Worm (Caenorhabditis elegans) whole organism, L3 larva: Measurements from ENCODE around the gene C31H2.14.
A peak's percentile ranks its signal among the peaks of the same experiment; 100 is the strongest.

Source experiments
- R02D3.7 ChIP-seq: fragments of 150-350 bp; optimal IDR thresholded peaks from 2 replicates; lab custom pipeline; 2014; ENCODE audit warnings: missing biosample characterization, missing genetic modification characterization
- ZK546.5 ChIP-seq: sonication (generic microtip); optimal IDR thresholded peaks from 2 replicates; lab custom pipeline; 2017; ENCODE audit warnings: missing biosample characterization, missing genetic modification characterization
- ama-1 ChIP-seq: fragments of 150-350 bp; optimal IDR thresholded peaks from 2 replicates; lab custom pipeline; 2018
- ceh-16 ChIP-seq: sonication (generic microtip); optimal IDR thresholded peaks from 2 replicates; lab custom pipeline; 2017; ENCODE audit warnings: missing biosample characterization, missing genetic modification characterization
- ceh-28 ChIP-seq: fragments of 150-350 bp; optimal IDR thresholded peaks from 2 replicates; lab custom pipeline; 2014; ENCODE audit warnings: missing biosample characterization, missing genetic modification reagents, missing genetic modification characterization
- ceh-9 ChIP-seq: sonication (generic microtip); optimal IDR thresholded peaks from 2 replicates; lab custom pipeline; 2018; ENCODE audit warnings: missing biosample characterization, missing genetic modification characterization
- elt-1 ChIP-seq: fragments of 150-350 bp; optimal IDR thresholded peaks from 2 replicates; lab custom pipeline; 2014; ENCODE audit warnings: missing biosample characterization, missing genetic modification characterization
- elt-2 ChIP-seq: sonication (generic microtip); optimal IDR thresholded peaks from 2 replicates; lab custom pipeline; 2016; ENCODE audit warnings: missing genetic modification reagents, mild to moderate bottlenecking, missing genetic modification characterization, missing compliant biosample characterization
- elt-3 ChIP-seq, 3 experiments: fragments of 150-350 bp in 1 of 3; sonication (generic microtip) in 2 of 3; optimal IDR thresholded peaks; 2 replicates in 2 of 3; 4 replicates in 1 of 3; lab custom pipeline; 2014 to 2017; ENCODE audit warnings: missing biosample characterization in 3 of 3, missing genetic modification characterization in 3 of 3
- eor-1 ChIP-seq, 2 experiments: fragments of 150-350 bp; optimal IDR thresholded peaks; 2 replicates each; lab custom pipeline; 2014 to 2018; ENCODE audit warnings: missing biosample characterization in 2 of 2, missing genetic modification characterization in 2 of 2
- fkh-10 ChIP-seq: sonication (generic microtip); optimal IDR thresholded peaks from 2 replicates; lab custom pipeline; 2017; ENCODE audit warnings: missing biosample characterization, missing genetic modification reagents, missing genetic modification characterization
- fkh-2 ChIP-seq: fragments of 150-350 bp; optimal IDR thresholded peaks from 2 replicates; lab custom pipeline; 2014; ENCODE audit warnings: missing biosample characterization, missing genetic modification reagents, missing genetic modification characterization
- fos-1 ChIP-seq: fragments of 150-350 bp; optimal IDR thresholded peaks from 2 replicates; lab custom pipeline; 2014; ENCODE audit warnings: missing biosample characterization, missing genetic modification characterization
- jun-1 ChIP-seq: fragments of 150-350 bp; optimal IDR thresholded peaks from 2 replicates; lab custom pipeline; 2014; ENCODE audit warnings: missing biosample characterization, missing genetic modification reagents, missing genetic modification characterization
- lin-15B ChIP-seq: fragments of 150-350 bp; optimal IDR thresholded peaks from 2 replicates; lab custom pipeline; 2014; ENCODE audit warnings: missing biosample characterization, missing genetic modification characterization
- lin-39 ChIP-seq: fragments of 150-350 bp; optimal IDR thresholded peaks from 2 replicates; lab custom pipeline; 2018; ENCODE audit warnings: missing biosample characterization, missing genetic modification reagents, missing genetic modification characterization
- lsy-12 ChIP-seq: sonication (generic microtip); optimal IDR thresholded peaks from 2 replicates; lab custom pipeline; 2016; ENCODE audit warnings: mild to moderate bottlenecking, missing genetic modification characterization, missing compliant biosample characterization
- mdl-1 ChIP-seq: fragments of 150-350 bp; optimal IDR thresholded peaks from 2 replicates; lab custom pipeline; 2014; ENCODE audit warnings: missing biosample characterization, missing genetic modification characterization
- nfya-1 ChIP-seq: sonication (generic microtip); optimal IDR thresholded peaks from 2 replicates; lab custom pipeline; 2017; ENCODE audit warnings: missing genetic modification characterization, mild to moderate bottlenecking, missing compliant biosample characterization, antibody characterized with exemption, moderate library complexity; ENCODE audit not compliant: insufficient read depth
- nhr-12 ChIP-seq: fragments of 150-350 bp; optimal IDR thresholded peaks from 2 replicates; lab custom pipeline; 2014; ENCODE audit warnings: missing biosample characterization, missing genetic modification characterization
- nhr-23 ChIP-seq: fragments of 150-350 bp; optimal IDR thresholded peaks from 2 replicates; lab custom pipeline; 2014; ENCODE audit warnings: missing biosample characterization, missing genetic modification reagents, missing genetic modification characterization
- nhr-25 ChIP-seq: sonication (generic microtip); optimal IDR thresholded peaks from 2 replicates; lab custom pipeline; 2017; ENCODE audit warnings: missing biosample characterization, missing genetic modification characterization
- nhr-28 ChIP-seq: fragments of 150-350 bp; optimal IDR thresholded peaks from 2 replicates; lab custom pipeline; 2014; ENCODE audit warnings: missing biosample characterization, missing genetic modification characterization
- nhr-43 ChIP-seq: sonication (generic microtip); optimal IDR thresholded peaks from 2 replicates; lab custom pipeline; 2016; ENCODE audit warnings: mild to moderate bottlenecking, missing genetic modification characterization, missing compliant biosample characterization; ENCODE audit not compliant: poor library complexity, severe bottlenecking
- nhr-67 ChIP-seq: fragments of 150-350 bp; optimal IDR thresholded peaks from 2 replicates; lab custom pipeline; 2014; ENCODE audit warnings: missing biosample characterization, missing genetic modification characterization
- nhr-76 ChIP-seq: fragments of 150-350 bp; sonication (generic microtip); optimal IDR thresholded peaks from 5 replicates; lab custom pipeline; 2014; ENCODE audit warnings: missing biosample characterization, missing genetic modification characterization
- pha-4 ChIP-seq: fragments of 150-350 bp; optimal IDR thresholded peaks from 2 replicates; lab custom pipeline; 2014; ENCODE audit warnings: missing biosample characterization, missing genetic modification reagents, missing genetic modification characterization
- pqm-1 ChIP-seq: fragments of 150-350 bp; optimal IDR thresholded peaks from 2 replicates; lab custom pipeline; 2017; ENCODE audit warnings: missing biosample characterization, missing genetic modification characterization, inconsistent platforms
- skn-1 ChIP-seq: fragments of 150-350 bp; optimal IDR thresholded peaks from 2 replicates; lab custom pipeline; 2014; ENCODE audit warnings: missing biosample characterization, missing genetic modification characterization
- snpc-4 ChIP-seq: fragments of 150-350 bp; optimal IDR thresholded peaks from 2 replicates; lab custom pipeline; 2014; ENCODE audit warnings: missing biosample characterization, missing genetic modification characterization
- tbx-2 ChIP-seq: sonication (generic microtip); optimal IDR thresholded peaks from 2 replicates; lab custom pipeline; 2016; ENCODE audit warnings: mild to moderate bottlenecking, missing genetic modification characterization, missing compliant biosample characterization
- unc-39 ChIP-seq: sonication (generic microtip); optimal IDR thresholded peaks from 4 replicates; lab custom pipeline; 2017; ENCODE audit warnings: missing biosample characterization, missing genetic modification characterization
- unc-62 ChIP-seq: fragments of 150-350 bp; sonication (generic microtip); optimal IDR thresholded peaks from 4 replicates; lab custom pipeline; 2014; ENCODE audit warnings: missing biosample characterization, missing genetic modification reagents, missing genetic modification characterization
- ztf-11 ChIP-seq: fragments of 150-350 bp; optimal IDR thresholded peaks from 2 replicates; lab custom pipeline; 2014; ENCODE audit warnings: missing biosample characterization, missing genetic modification characterization
- ztf-4 ChIP-seq: fragments of 150-350 bp; optimal IDR thresholded peaks from 2 replicates; lab custom pipeline; 2014; ENCODE audit warnings: missing biosample characterization, missing genetic modification characterization

The C31H2.14 gene

DNA sequence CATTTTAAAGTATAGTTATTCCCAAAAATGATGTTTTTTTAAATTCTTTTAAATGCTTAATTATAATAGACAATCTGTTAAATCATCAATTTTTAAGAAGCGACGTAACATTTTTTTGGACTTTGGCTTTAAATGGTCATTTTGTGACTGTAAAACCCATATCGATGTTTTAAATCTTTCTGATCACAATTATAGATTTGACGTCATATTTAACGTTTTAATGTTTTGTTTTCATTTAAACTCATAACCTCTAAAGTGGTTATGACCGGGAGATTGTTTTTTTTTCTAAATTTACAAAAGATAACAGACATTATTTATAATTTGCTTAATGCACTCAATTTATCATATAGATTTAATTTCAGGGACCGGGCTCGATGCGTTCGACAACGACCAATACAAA, 36.1 kb upstream of the C31H2.14 start:
- TF ChIP-seq nhr-12 (tag; lab: Kevin White, UChicago) (no peak), fos-1 (no peak), snpc-4 (tag; lab: Kevin White, UChicago) (no peak), nhr-43 (no peak), ZK546.5 (tag; lab: Kevin White, UChicago) (no peak), unc-39 (tag; lab: Kevin White, UChicago) (no peak), lsy-12 (no peak), elt-3 (tag; optimal IDR thresholded peaks at IDR 0.05; lab: Kevin White, UChicago) (no peak), lin-15B (tag; lab: Kevin White, UChicago) (no peak), ceh-9 (tag; lab: Kevin White, UChicago) (no peak), ceh-16 (tag; lab: Kevin White, UChicago) (no peak), nhr-28 (no peak), elt-1 (tag; lab: Kevin White, UChicago) (no peak), pqm-1 (tag; lab: Kevin White, UChicago) (no peak), ztf-11 (tag; lab: Kevin White, UChicago) (no peak), mdl-1 (tag; lab: Kevin White, UChicago) (no peak), nhr-76 (tag; lab: Kevin White, UChicago) (no peak)

DNA sequence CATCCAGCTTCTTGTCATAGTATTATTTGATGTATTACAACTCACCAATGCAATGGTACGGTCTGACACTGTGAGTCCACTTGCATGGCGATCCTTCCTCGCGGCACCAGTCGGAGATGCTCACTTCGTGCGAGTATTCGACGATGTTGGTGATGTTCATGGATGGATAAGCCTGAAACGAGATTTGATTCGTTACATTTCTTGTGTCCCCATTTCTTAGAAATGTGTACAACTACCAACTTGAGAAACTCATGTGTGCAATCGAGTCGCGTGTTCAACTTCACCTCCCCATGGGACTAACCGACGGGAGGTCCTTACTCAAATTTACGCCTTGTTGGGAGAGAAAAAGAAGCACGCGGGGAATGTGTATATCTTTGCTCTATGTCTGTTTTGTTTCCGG, 32.5 kb upstream of the C31H2.14 start:
- TF ChIP-seq ztf-4 (no peak), R02D3.7 (tag; lab: Kevin White, UChicago) (no peak), ceh-9 (tag; lab: Kevin White, UChicago) (no peak), lsy-12 (no peak), ceh-28 (tag; lab: Kevin White, UChicago) (no peak), lin-39 (tag; lab: Kevin White, UChicago) (peak; percentile 29)

DNA sequence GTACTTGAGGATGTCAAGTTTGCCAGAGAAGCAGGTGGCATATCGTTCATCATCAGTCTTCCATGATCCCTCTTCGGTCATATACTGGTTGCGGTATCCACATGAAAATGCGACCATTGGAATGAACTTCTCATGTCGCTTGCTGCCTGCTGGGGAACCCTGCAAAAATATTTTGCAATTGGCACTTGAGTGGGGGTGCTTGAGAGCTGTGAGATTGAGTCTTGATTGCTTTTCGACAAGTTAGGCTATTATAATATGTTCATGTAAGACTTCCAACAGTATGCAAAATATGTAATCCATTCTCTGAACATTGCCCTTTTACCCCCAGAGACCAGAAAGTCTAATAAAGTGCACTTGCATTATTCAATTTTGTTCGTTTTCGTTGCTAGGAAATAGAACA, 31.8 kb upstream of the C31H2.14 start:
- TF ChIP-seq pqm-1 (tag; lab: Kevin White, UChicago) (no peak), ama-1 (lab: Kevin White, UChicago) (peak; percentile 31), ceh-16 (tag; lab: Kevin White, UChicago) (no peak), nhr-67 (tag; lab: Kevin White, UChicago) (no peak)

DNA sequence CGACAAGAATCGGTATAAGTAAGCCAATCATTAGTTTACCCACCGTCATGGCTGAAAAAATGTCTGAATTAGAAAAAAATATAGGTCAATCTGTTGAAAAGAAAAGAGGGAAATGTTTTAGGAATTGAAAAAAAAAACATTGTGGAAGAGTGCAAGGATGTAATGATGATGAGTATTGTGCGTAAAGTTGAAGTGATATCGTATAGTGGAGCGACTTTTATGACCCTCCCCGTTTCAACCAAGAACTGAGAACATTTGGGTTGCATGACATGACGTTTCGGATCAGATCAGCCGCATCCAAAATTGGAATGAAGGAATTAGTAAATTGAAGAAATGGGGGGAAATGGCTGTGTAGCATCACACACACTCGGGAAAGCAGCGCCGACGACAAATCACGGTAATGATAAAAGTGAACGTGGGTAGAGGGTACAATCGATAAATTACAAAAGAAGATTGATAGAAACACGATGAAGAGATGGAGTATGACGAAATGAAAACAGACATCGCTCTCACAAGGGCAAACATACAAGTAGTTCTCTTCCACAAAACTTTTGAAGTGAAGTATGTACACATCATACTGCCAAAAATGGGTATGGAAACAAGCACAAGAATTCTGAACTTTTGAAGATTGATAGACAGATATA, 31.1 kb upstream of the C31H2.14 start, which contains the start of gene apl-1:
Gene apl-1, minus strand, starts transcription at position 51 of the 644 bp plus-strand sequence.
- no peak for TF ChIP-seq lsy-12
- TF ChIP-seq eor-1 (tag; optimal IDR thresholded peaks at IDR 0.05; lab: Kevin White, UChicago) = no peak
- TF ChIP-seq ceh-28 (tag; lab: Kevin White, UChicago) = peak; percentile 28
- peak; percentile 28 for TF ChIP-seq nfya-1 (tag; lab: Kevin White, UChicago)
- TF ChIP-seq fkh-10 (GFP tag; lab: Kevin White, UChicago) = no peak
- TF ChIP-seq nhr-23 (tag; lab: Kevin White, UChicago) = peak; percentile 48
- peak; percentile 43 for TF ChIP-seq nhr-25 (tag; lab: Kevin White, UChicago)
- TF ChIP-seq tbx-2 (tag; lab: Kevin White, UChicago) = no peak
- peak; percentile 15 for TF ChIP-seq ama-1 (lab: Kevin White, UChicago)
- TF ChIP-seq pha-4 = peak; percentile 46

DNA sequence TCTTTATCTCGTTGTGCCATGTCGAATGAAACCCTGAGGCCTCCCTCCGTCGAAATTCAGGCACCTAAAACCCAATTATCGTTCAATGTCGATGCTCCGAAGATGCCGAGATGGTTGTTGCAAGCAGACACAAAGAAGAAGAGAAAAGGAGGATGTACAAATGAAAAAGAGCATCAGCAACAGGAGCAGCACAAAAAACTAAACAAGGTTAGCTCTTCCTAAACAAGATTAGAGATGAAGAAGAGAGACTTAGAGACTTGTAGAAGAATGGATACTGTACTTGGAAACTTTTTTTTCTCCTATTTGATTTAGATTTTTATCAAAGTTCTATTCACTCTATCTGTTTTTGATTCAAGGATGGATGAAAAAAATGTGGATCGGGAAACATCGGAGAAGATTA, 30.4 kb upstream of the C31H2.14 start:
- TF ChIP-seq snpc-4 (tag; lab: Kevin White, UChicago) = no peak
- peak; percentile 85 for TF ChIP-seq fkh-10 (GFP tag; lab: Kevin White, UChicago)
- TF ChIP-seq skn-1 = no peak
- TF ChIP-seq nhr-43 = no peak
- TF ChIP-seq ceh-9 (tag; lab: Kevin White, UChicago) = no peak

DNA sequence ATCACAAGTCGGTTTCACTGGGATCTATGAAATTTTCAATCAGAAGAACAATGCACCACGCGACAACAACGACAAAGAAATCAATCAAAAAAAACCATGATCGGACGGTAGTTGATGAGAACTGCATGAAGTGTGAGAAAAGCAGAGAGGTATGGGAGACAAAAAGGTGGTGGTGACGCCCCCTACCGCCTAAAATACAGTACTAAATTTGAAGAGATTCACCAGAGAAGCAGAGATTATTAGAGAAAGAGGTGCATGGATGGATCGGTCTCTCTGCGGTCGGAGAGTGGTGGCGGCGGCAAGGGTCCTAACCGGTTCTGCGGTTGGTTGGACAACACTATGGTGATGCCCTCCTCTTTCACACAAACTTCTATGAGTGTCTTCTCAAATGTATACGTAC, 28.8 kb upstream of the C31H2.14 start:
- no peak for TF ChIP-seq eor-1 (tag; optimal IDR thresholded peaks at IDR 0.05; lab: Kevin White, UChicago)
- peak; percentile 44 for TF ChIP-seq jun-1 (tag; lab: Kevin White, UChicago)
- peak; percentile 28 for TF ChIP-seq lin-39 (tag; lab: Kevin White, UChicago)
- TF ChIP-seq nhr-43 = peak; percentile 80
- TF ChIP-seq nhr-25 (tag; lab: Kevin White, UChicago) = peak; percentile 86
- peak; percentile 39 for TF ChIP-seq lsy-12
- TF ChIP-seq unc-62 (GFP tag; lab: Kevin White, UChicago) = peak; percentile 50
- peak; percentile 33 for TF ChIP-seq pha-4
- no peak for TF ChIP-seq ceh-16 (tag; lab: Kevin White, UChicago)
- peak; percentile 26 for TF ChIP-seq mdl-1 (tag; lab: Kevin White, UChicago)
- no peak for TF ChIP-seq fkh-2
- peak; percentile 51 for TF ChIP-seq nfya-1 (tag; lab: Kevin White, UChicago)
- peak; percentile 56 for TF ChIP-seq ama-1 (lab: Kevin White, UChicago)
- peak; percentile 28 for TF ChIP-seq elt-2
- TF ChIP-seq nhr-23 (tag; lab: Kevin White, UChicago) = peak; percentile 77
